Worm (Caenorhabditis elegans) whole organism, early embryonic: ENCODE data around the gene rpi-1.

Experiments used
- B0310.2 ChIP-seq: sonication (generic microtip); optimal IDR thresholded peaks from 2 replicates; lab custom pipeline; 2016; ENCODE audit warnings: mild to moderate bottlenecking, missing genetic modification characterization, missing compliant biosample characterization
- F13C5.2 ChIP-seq: sonication (generic microtip); optimal IDR thresholded peaks from 2 replicates; lab custom pipeline; 2017; ENCODE audit warnings: mild to moderate bottlenecking, missing genetic modification characterization, inconsistent platforms, missing compliant biosample characterization
- aly-1 ChIP-seq: sonication (generic microtip); optimal IDR thresholded peaks from 2 replicates; lab custom pipeline; 2016; ENCODE audit warnings: missing genetic modification characterization, missing compliant biosample characterization
- ama-1 ChIP-seq: fragments of 150-350 bp; optimal IDR thresholded peaks from 2 replicates; lab custom pipeline; 2014
- ceh-13 ChIP-seq: fragments of 200-800 bp; sonication (Bioruptor generic); optimal IDR thresholded peaks from 2 replicates; lab custom pipeline; 2018; ENCODE audit warnings: mild to moderate bottlenecking, missing genetic modification characterization, missing compliant biosample characterization
- ceh-36 ChIP-seq: sonication (generic microtip); optimal IDR thresholded peaks from 2 replicates; lab custom pipeline; 2016; ENCODE audit warnings: missing genetic modification characterization, inconsistent platforms, missing compliant biosample characterization
- ets-7 ChIP-seq: sonication (generic microtip); optimal IDR thresholded peaks from 2 replicates; lab custom pipeline; 2016; ENCODE audit warnings: missing genotype, missing genetic modification characterization, missing compliant biosample characterization
- flt-1 ChIP-seq: fragments of 200-800 bp; sonication (Bioruptor generic); IDR thresholded peaks from 2 replicates; pipeline ENCODE4 v1.3.6; 2022; ENCODE audit warnings: missing genetic modification characterization, missing compliant biosample characterization
- hmbx-1 ChIP-seq: sonication (generic microtip); optimal IDR thresholded peaks from 2 replicates; lab custom pipeline; 2016; ENCODE audit warnings: mild to moderate bottlenecking, missing genetic modification characterization, missing compliant biosample characterization
- hmg-4 ChIP-seq: fragments of 200-800 bp; sonication (Bioruptor generic); optimal IDR thresholded peaks from 2 replicates; lab custom pipeline; 2018; ENCODE audit warnings: mild to moderate bottlenecking, missing genetic modification characterization, missing compliant biosample characterization
- hnd-1 ChIP-seq: sonication (generic microtip); optimal IDR thresholded peaks from 2 replicates; lab custom pipeline; 2016; ENCODE audit warnings: missing genetic modification characterization, missing compliant biosample characterization
- pes-1 ChIP-seq: fragments of 200-800 bp; sonication (Bioruptor generic); IDR thresholded peaks from 2 replicates; pipeline ENCODE4 v1.3.6; 2022; ENCODE audit warnings: missing genetic modification reagents, missing genetic modification characterization, missing compliant biosample characterization
- scrt-1 ChIP-seq: fragments of 200-800 bp; sonication (Bioruptor generic); IDR thresholded peaks from 2 replicates; pipeline ENCODE4 v1.3.6; 2022; ENCODE audit warnings: missing genetic modification characterization, missing compliant biosample characterization
- sea-1 ChIP-seq: fragments of 200-800 bp; sonication (Bioruptor generic); conservative IDR thresholded peaks from 2 replicates; pipeline ENCODE4 v1.3.6; 2022; ENCODE audit warnings: missing genetic modification characterization, missing compliant biosample characterization
- tbx-11 ChIP-seq: fragments of 200-800 bp; sonication (Bioruptor generic); IDR thresholded peaks from 2 replicates; pipeline ENCODE4 v1.3.6; 2022; ENCODE audit warnings: missing genetic modification characterization, missing compliant biosample characterization
- tbx-37 ChIP-seq: fragments of 200-800 bp; sonication (Bioruptor generic); conservative IDR thresholded peaks from 2 replicates; pipeline ENCODE4 v1.3.6; 2022; ENCODE audit warnings: missing genetic modification reagents, missing genetic modification characterization, missing compliant biosample characterization
- tra-4 ChIP-seq: sonication (generic microtip); optimal IDR thresholded peaks from 2 replicates; lab custom pipeline; 2017; ENCODE audit warnings: missing genetic modification characterization, missing compliant biosample characterization

rpi-1 gene

ce11 chrII:13973514-13973913 lies 11.3 kb upstream of the rpi-1 start, which contains the start of gene Y39G8B.1:
Gene Y39G8B.1 (minus strand): TSS chrII:13973812.
- TF ChIP-seq hmbx-1 (no peak), pes-1 (GFP tag; lab: Robert Waterston, UW) (no peak), hnd-1 (tag; lab: Kevin White, UChicago) (no peak), ets-7 (tag; lab: Kevin White, UChicago) (no peak), scrt-1 (no peak), ceh-36 (tag; lab: Kevin White, UChicago) (no peak), ceh-13 (GFP tag; lab: Kevin White, UChicago) (no peak), hmg-4 (GFP tag; lab: Kevin White, UChicago) (no peak), B0310.2 (tag; lab: Kevin White, UChicago) (no peak), F13C5.2 (tag; lab: Kevin White, UChicago) (no peak), aly-1 (tag; lab: Kevin White, UChicago) (no peak), tra-4 (tag; lab: Kevin White, UChicago) (no peak)

- TF ChIP-seq hmbx-1 (no peak), ets-7 (tag; lab: Kevin White, UChicago) (no peak), tbx-37 (GFP tag; lab: Robert Waterston, UW) (no peak), tbx-11 (GFP tag; lab: Robert Waterston, UW) (no peak), B0310.2 (tag; lab: Kevin White, UChicago) (no peak), ceh-36 (tag; lab: Kevin White, UChicago) (no peak), scrt-1 (no peak), ama-1 (lab: Kevin White, UChicago) (no peak), hmg-4 (GFP tag; lab: Kevin White, UChicago) (no peak), tra-4 (tag; lab: Kevin White, UChicago) (no peak), hnd-1 (tag; lab: Kevin White, UChicago) (no peak), sea-1 (GFP tag; lab: Robert Waterston, UW) (no peak)
These were observed 10.0 kb upstream of the rpi-1 start for ce11 chrII:13972199-13972598.

ce11 chrII:13968979-13969378 lies 6.8 kb upstream of the rpi-1 start, which contains the start of gene sre-43:
Gene sre-43 (minus strand): TSS chrII:13969079.
- no peak for TF ChIP-seq tra-4 (tag; lab: Kevin White, UChicago)
- TF ChIP-seq F13C5.2 (tag; lab: Kevin White, UChicago), result no peak
- TF ChIP-seq ceh-36 (tag; lab: Kevin White, UChicago), result no peak
- TF ChIP-seq flt-1 (GFP tag; lab: Robert Waterston, UW), result no peak
- no peak for TF ChIP-seq hmbx-1
- TF ChIP-seq sea-1 (GFP tag; lab: Robert Waterston, UW), result no peak
- TF ChIP-seq tbx-37 (GFP tag; lab: Robert Waterston, UW), result no peak
- TF ChIP-seq tbx-11 (GFP tag; lab: Robert Waterston, UW), result no peak
- no peak for TF ChIP-seq ets-7 (tag; lab: Kevin White, UChicago)
- TF ChIP-seq scrt-1, result no peak
- TF ChIP-seq ama-1 (lab: Kevin White, UChicago), result no peak
- no peak for TF ChIP-seq B0310.2 (tag; lab: Kevin White, UChicago)

ce11 chrII:13966242-13966641 lies 4.0 kb upstream of the rpi-1 start, which contains the start of gene W07G1.7:
Gene W07G1.7 (minus strand): TSS chrII:13966342.
- TF ChIP-seq hnd-1 (tag; lab: Kevin White, UChicago), result no peak
- no peak for TF ChIP-seq hmbx-1
- no peak for TF ChIP-seq pes-1 (GFP tag; lab: Robert Waterston, UW)
- TF ChIP-seq tra-4 (tag; lab: Kevin White, UChicago), result no peak
- no peak for TF ChIP-seq flt-1 (GFP tag; lab: Robert Waterston, UW)
- TF ChIP-seq tbx-11 (GFP tag; lab: Robert Waterston, UW), result no peak
- no peak for TF ChIP-seq ceh-36 (tag; lab: Kevin White, UChicago)
- TF ChIP-seq hmg-4 (GFP tag; lab: Kevin White, UChicago), result no peak
- TF ChIP-seq F13C5.2 (tag; lab: Kevin White, UChicago), result no peak
- no peak for TF ChIP-seq ets-7 (tag; lab: Kevin White, UChicago)
- TF ChIP-seq tbx-37 (GFP tag; lab: Robert Waterston, UW), result no peak
- no peak for TF ChIP-seq ama-1 (lab: Kevin White, UChicago)
- TF ChIP-seq ceh-13 (GFP tag; lab: Kevin White, UChicago), result no peak
- no peak for TF ChIP-seq scrt-1

- TF ChIP-seq ets-7 (tag; lab: Kevin White, UChicago) (no peak), tra-4 (tag; lab: Kevin White, UChicago) (no peak), sea-1 (GFP tag; lab: Robert Waterston, UW) (no peak), flt-1 (GFP tag; lab: Robert Waterston, UW) (no peak), hmg-4 (GFP tag; lab: Kevin White, UChicago) (no peak), B0310.2 (tag; lab: Kevin White, UChicago) (no peak), hmbx-1 (no peak), pes-1 (GFP tag; lab: Robert Waterston, UW) (no peak), aly-1 (tag; lab: Kevin White, UChicago) (no peak), F13C5.2 (tag; lab: Kevin White, UChicago) (no peak), scrt-1 (no peak), tbx-11 (GFP tag; lab: Robert Waterston, UW) (no peak), hnd-1 (tag; lab: Kevin White, UChicago) (no peak), ceh-13 (GFP tag; lab: Kevin White, UChicago) (no peak), ceh-36 (tag; lab: Kevin White, UChicago) (no peak)
These were observed 2.1 kb upstream of the rpi-1 start for ce11 chrII:13964325-13964724.

ce11 chrII:13961567-13961966 lies 652 bp downstream of the rpi-1 start:
- TF ChIP-seq hnd-1 (tag; lab: Kevin White, UChicago) (no peak), tbx-11 (GFP tag; lab: Robert Waterston, UW) (no peak), aly-1 (tag; lab: Kevin White, UChicago) (no peak), pes-1 (GFP tag; lab: Robert Waterston, UW) (no peak), flt-1 (GFP tag; lab: Robert Waterston, UW) (no peak), tbx-37 (GFP tag; lab: Robert Waterston, UW) (no peak), ceh-13 (GFP tag; lab: Kevin White, UChicago) (no peak), tra-4 (tag; lab: Kevin White, UChicago) (no peak), sea-1 (GFP tag; lab: Robert Waterston, UW) (no peak), ets-7 (tag; lab: Kevin White, UChicago) (no peak), ama-1 (lab: Kevin White, UChicago) (no peak), hmbx-1 (no peak), hmg-4 (GFP tag; lab: Kevin White, UChicago) (no peak), scrt-1 (no peak), ceh-36 (tag; lab: Kevin White, UChicago) (no peak), F13C5.2 (tag; lab: Kevin White, UChicago) (no peak), B0310.2 (tag; lab: Kevin White, UChicago) (no peak)
